Worm (Caenorhabditis elegans): Measurements from ENCODE around the gene C28H8.7.

ce11 chrIII:5845483-5845882, 41.3 kb downstream of the C28H8.7 start:
- TF ChIP-seq ets-4 (tag; optimal IDR thresholded peaks at IDR 0.05) (no peak), ceh-34 (tag; optimal IDR thresholded peaks at IDR 0.05) (no peak)
